Worm (Caenorhabditis elegans) whole organism, early embryonic: ENCODE results near the gene col-39.

ENCODE experiments used
- B0310.2 ChIP-seq: sonication (generic microtip); optimal IDR thresholded peaks from 2 replicates; lab custom pipeline; 2016; ENCODE audit warnings: mild to moderate bottlenecking, missing genetic modification characterization, missing compliant biosample characterization
- F13C5.2 ChIP-seq: sonication (generic microtip); optimal IDR thresholded peaks from 2 replicates; lab custom pipeline; 2017; ENCODE audit warnings: mild to moderate bottlenecking, missing genetic modification characterization, inconsistent platforms, missing compliant biosample characterization
- aly-1 ChIP-seq: sonication (generic microtip); optimal IDR thresholded peaks from 2 replicates; lab custom pipeline; 2016; ENCODE audit warnings: missing genetic modification characterization, missing compliant biosample characterization
- ama-1 ChIP-seq: fragments of 150-350 bp; optimal IDR thresholded peaks from 2 replicates; lab custom pipeline; 2014
- ceh-13 ChIP-seq: fragments of 200-800 bp; sonication (Bioruptor generic); optimal IDR thresholded peaks from 2 replicates; lab custom pipeline; 2018; ENCODE audit warnings: mild to moderate bottlenecking, missing genetic modification characterization, missing compliant biosample characterization
- ceh-36 ChIP-seq: sonication (generic microtip); optimal IDR thresholded peaks from 2 replicates; lab custom pipeline; 2016; ENCODE audit warnings: missing genetic modification characterization, inconsistent platforms, missing compliant biosample characterization
- ets-7 ChIP-seq: sonication (generic microtip); optimal IDR thresholded peaks from 2 replicates; lab custom pipeline; 2016; ENCODE audit warnings: missing genotype, missing genetic modification characterization, missing compliant biosample characterization
- flt-1 ChIP-seq: fragments of 200-800 bp; sonication (Bioruptor generic); IDR thresholded peaks from 2 replicates; pipeline ENCODE4 v1.3.6; 2022; ENCODE audit warnings: missing genetic modification characterization, missing compliant biosample characterization
- hmbx-1 ChIP-seq: sonication (generic microtip); optimal IDR thresholded peaks from 2 replicates; lab custom pipeline; 2016; ENCODE audit warnings: mild to moderate bottlenecking, missing genetic modification characterization, missing compliant biosample characterization
- hmg-4 ChIP-seq: fragments of 200-800 bp; sonication (Bioruptor generic); optimal IDR thresholded peaks from 2 replicates; lab custom pipeline; 2018; ENCODE audit warnings: mild to moderate bottlenecking, missing genetic modification characterization, missing compliant biosample characterization
- hnd-1 ChIP-seq: sonication (generic microtip); optimal IDR thresholded peaks from 2 replicates; lab custom pipeline; 2016; ENCODE audit warnings: missing genetic modification characterization, missing compliant biosample characterization
- pes-1 ChIP-seq: fragments of 200-800 bp; sonication (Bioruptor generic); IDR thresholded peaks from 2 replicates; pipeline ENCODE4 v1.3.6; 2022; ENCODE audit warnings: missing genetic modification reagents, missing genetic modification characterization, missing compliant biosample characterization
- scrt-1 ChIP-seq: fragments of 200-800 bp; sonication (Bioruptor generic); IDR thresholded peaks from 2 replicates; pipeline ENCODE4 v1.3.6; 2022; ENCODE audit warnings: missing genetic modification characterization, missing compliant biosample characterization
- sea-1 ChIP-seq: fragments of 200-800 bp; sonication (Bioruptor generic); conservative IDR thresholded peaks from 2 replicates; pipeline ENCODE4 v1.3.6; 2022; ENCODE audit warnings: missing genetic modification characterization, missing compliant biosample characterization
- tbx-11 ChIP-seq: fragments of 200-800 bp; sonication (Bioruptor generic); IDR thresholded peaks from 2 replicates; pipeline ENCODE4 v1.3.6; 2022; ENCODE audit warnings: missing genetic modification characterization, missing compliant biosample characterization
- tbx-37 ChIP-seq: fragments of 200-800 bp; sonication (Bioruptor generic); conservative IDR thresholded peaks from 2 replicates; pipeline ENCODE4 v1.3.6; 2022; ENCODE audit warnings: missing genetic modification reagents, missing genetic modification characterization, missing compliant biosample characterization
- tra-4 ChIP-seq: sonication (generic microtip); optimal IDR thresholded peaks from 2 replicates; lab custom pipeline; 2017; ENCODE audit warnings: missing genetic modification characterization, missing compliant biosample characterization

col-39 gene

DNA sequence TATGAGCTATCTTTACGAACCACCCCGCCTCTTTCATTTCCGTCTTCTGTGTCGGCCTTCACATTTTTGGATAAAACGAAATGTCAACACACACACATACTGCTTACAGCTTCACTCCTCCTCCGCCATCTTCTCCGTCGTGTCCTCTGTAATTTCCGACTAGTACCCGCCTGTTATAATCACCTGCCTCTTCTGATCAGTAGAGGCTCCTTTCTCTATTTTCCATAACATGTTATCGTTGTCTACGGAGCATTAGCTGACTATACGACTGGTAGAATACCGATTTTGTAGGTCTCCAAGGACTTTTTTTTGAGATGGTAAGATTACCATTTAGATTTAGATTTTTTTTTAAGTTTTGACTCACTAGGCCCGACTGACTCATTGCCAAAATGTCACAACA is 19.8 kb upstream of the col-39 start:
- TF ChIP-seq ama-1 (lab: Kevin White, UChicago) (no peak), B0310.2 (tag; lab: Kevin White, UChicago) (no peak), F13C5.2 (tag; lab: Kevin White, UChicago) (no peak), sea-1 (GFP tag; lab: Robert Waterston, UW) (no peak), aly-1 (tag; lab: Kevin White, UChicago) (no peak), tra-4 (no peak), ceh-13 (no peak), tbx-37 (GFP tag; lab: Robert Waterston, UW) (no peak), hmbx-1 (tag; lab: Kevin White, UChicago) (no peak), scrt-1 (GFP tag; lab: Robert Waterston, UW) (no peak), hmg-4 (GFP tag; lab: Kevin White, UChicago) (no peak), flt-1 (GFP tag; lab: Robert Waterston, UW) (no peak), ceh-36 (tag; lab: Kevin White, UChicago) (no peak), tbx-11 (GFP tag; lab: Robert Waterston, UW) (no peak), hnd-1 (tag; lab: Kevin White, UChicago) (no peak), pes-1 (GFP tag; lab: Robert Waterston, UW) (no peak), ets-7 (no peak)

ce11 chrII:10693655-10694054 is 11.1 kb upstream of the col-39 start, which contains the start of gene gbh-1:
Gene gbh-1 (minus strand): TSS chrII:10693803.
- TF ChIP-seq ceh-36 (tag; lab: Kevin White, UChicago) (no peak), tbx-37 (GFP tag; lab: Robert Waterston, UW) (no peak), sea-1 (GFP tag; lab: Robert Waterston, UW) (no peak), ama-1 (lab: Kevin White, UChicago) (no peak), flt-1 (GFP tag; lab: Robert Waterston, UW) (no peak), ceh-13 (no peak), tra-4 (no peak), scrt-1 (GFP tag; lab: Robert Waterston, UW) (no peak), aly-1 (tag; lab: Kevin White, UChicago) (no peak), ets-7 (no peak), hmg-4 (GFP tag; lab: Kevin White, UChicago) (no peak)

DNA sequence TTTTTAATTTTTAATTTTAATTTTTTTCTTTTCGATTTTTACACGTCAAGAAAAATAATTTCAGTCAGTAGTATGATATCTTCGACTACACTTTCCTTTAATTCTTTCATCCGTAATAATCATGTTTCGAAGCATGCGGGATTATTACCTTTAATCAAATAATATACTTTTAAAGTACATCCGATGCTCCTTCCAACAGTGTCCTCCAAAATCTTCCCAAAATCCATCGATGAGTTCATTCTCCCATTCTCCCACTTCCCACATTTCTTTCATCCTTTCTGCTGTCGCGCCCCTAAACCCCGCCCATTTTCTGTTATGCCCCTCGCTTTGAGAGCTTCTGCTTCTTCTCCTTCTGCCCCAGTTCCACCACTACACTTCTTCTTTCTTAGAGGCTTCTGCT is 10.0 kb upstream of the col-39 start, which contains the start of gene lgc-57:
Gene lgc-57, plus strand, starts transcription at position 301 of the 400 bp plus-strand sequence.
- TF ChIP-seq hnd-1 (tag; lab: Kevin White, UChicago) (no peak), tbx-11 (GFP tag; lab: Robert Waterston, UW) (no peak)

ce11 chrII:10696060-10696459 is 8.7 kb upstream of the col-39 start:
- TF ChIP-seq tra-4 (no peak), hmbx-1 (tag; lab: Kevin White, UChicago) (no peak), scrt-1 (GFP tag; lab: Robert Waterston, UW) (no peak), tbx-37 (GFP tag; lab: Robert Waterston, UW) (no peak), B0310.2 (tag; lab: Kevin White, UChicago) (no peak), aly-1 (tag; lab: Kevin White, UChicago) (no peak)

DNA sequence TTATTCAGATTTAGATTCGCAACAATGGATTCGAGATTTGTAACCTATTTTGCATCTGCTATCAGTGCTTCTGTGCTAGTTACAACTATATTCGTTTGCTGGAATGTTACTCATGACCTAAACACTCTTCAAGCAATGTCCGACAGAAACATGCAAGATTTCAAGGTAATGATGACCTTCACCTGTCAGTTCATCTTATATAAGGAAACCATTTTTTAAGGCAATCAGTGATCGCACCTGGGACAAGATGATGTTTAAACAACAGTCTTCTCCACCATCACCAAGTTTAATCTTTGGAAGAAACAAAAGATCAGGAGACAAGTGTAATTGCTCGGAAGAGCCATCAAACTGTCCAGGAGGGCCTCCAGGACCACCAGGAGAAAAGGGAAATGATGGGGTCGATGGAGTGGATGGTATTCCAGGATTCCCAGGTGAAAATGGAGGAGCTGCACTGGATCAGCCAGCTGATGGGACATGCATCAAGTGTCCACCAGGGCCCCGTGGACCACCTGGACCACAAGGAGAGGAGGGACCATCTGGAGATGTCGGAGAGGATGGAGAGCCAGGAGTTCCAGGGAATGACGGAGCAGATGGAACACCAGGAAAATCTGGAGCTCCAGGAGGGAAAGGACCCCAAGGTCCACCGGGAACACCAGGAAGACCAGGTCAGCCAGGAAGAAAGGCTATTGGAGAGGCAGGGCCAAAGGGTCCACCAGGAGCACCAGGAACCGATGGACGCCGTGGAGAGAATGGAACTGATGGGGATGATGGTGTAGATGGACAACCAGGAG is 927 bp upstream of the col-39 start, which contains the start of gene col-79:
Gene col-79, plus strand, starts transcription at position 20 of the 791 bp plus-strand sequence.
- TF ChIP-seq scrt-1 (GFP tag; lab: Robert Waterston, UW) (no peak), ama-1 (lab: Kevin White, UChicago) (no peak), ets-7 (no peak), hnd-1 (tag; lab: Kevin White, UChicago) (no peak), tbx-11 (GFP tag; lab: Robert Waterston, UW) (no peak), ceh-36 (tag; lab: Kevin White, UChicago) (no peak), ceh-13 (no peak), tbx-37 (GFP tag; lab: Robert Waterston, UW) (no peak), hmbx-1 (tag; lab: Kevin White, UChicago) (no peak), aly-1 (tag; lab: Kevin White, UChicago) (no peak)

ce11 chrII:10705347-10705996 is 756 bp downstream of the col-39 start:
- TF ChIP-seq tra-4 (no peak), pes-1 (GFP tag; lab: Robert Waterston, UW) (no peak)

ce11 chrII:10706038-10706437 is 1.3 kb downstream of the col-39 start:
- TF ChIP-seq tbx-37 (GFP tag; lab: Robert Waterston, UW): no peak
- TF ChIP-seq sea-1 (GFP tag; lab: Robert Waterston, UW): no peak
- TF ChIP-seq flt-1 (GFP tag; lab: Robert Waterston, UW): no peak
- TF ChIP-seq ama-1 (lab: Kevin White, UChicago): no peak
- TF ChIP-seq hmbx-1 (tag; lab: Kevin White, UChicago): no peak
- no peak for TF ChIP-seq scrt-1 (GFP tag; lab: Robert Waterston, UW)
- no peak for TF ChIP-seq pes-1 (GFP tag; lab: Robert Waterston, UW)
- TF ChIP-seq aly-1 (tag; lab: Kevin White, UChicago): no peak
- no peak for TF ChIP-seq tbx-11 (GFP tag; lab: Robert Waterston, UW)
- no peak for TF ChIP-seq tra-4
- no peak for TF ChIP-seq hnd-1 (tag; lab: Kevin White, UChicago)
- TF ChIP-seq F13C5.2 (tag; lab: Kevin White, UChicago): no peak
- no peak for TF ChIP-seq ets-7
- TF ChIP-seq ceh-13: no peak
- TF ChIP-seq ceh-36 (tag; lab: Kevin White, UChicago): no peak
- no peak for TF ChIP-seq hmg-4 (GFP tag; lab: Kevin White, UChicago)
